Fruit fly (Drosophila melanogaster): ENCODE data around the gene CG34015.

DNA sequence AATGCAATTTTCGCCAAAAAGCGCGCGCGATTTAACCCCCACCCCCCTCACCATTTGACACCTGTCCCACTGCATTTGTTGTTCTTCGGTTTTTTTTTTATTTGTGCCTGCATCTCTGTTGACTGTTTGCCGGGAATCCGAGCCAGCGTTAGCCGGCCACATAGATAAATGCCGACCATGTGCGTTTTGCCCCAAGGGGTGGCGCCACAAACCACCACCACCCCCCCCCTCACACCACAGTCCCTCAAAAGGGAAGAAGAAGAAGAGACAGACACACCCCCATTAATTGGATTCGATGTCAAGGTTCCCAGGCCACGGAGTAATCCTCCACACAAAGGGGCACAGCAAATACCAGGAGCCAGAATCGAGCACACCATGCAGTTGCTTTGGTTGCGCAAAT, 1.2 kb upstream of the CG34015 start:
- TF ChIP-seq ttk (optimal IDR thresholded peaks at IDR 0.05): no peak
- TF ChIP-seq h (optimal IDR thresholded peaks at IDR 0.05): no peak
- TF ChIP-seq Sin3A (optimal IDR thresholded peaks at IDR 0.05): no peak
- TF ChIP-seq psq (optimal IDR thresholded peaks at IDR 0.05): no peak
- TF ChIP-seq insv (optimal IDR thresholded peaks at IDR 0.05): no peak
- TF ChIP-seq Myc (optimal IDR thresholded peaks at IDR 0.05): no peak

All from Kc167 (cell line).